Worm (Caenorhabditis elegans): Measurements from ENCODE around the gene C02F12.8.

DNA sequence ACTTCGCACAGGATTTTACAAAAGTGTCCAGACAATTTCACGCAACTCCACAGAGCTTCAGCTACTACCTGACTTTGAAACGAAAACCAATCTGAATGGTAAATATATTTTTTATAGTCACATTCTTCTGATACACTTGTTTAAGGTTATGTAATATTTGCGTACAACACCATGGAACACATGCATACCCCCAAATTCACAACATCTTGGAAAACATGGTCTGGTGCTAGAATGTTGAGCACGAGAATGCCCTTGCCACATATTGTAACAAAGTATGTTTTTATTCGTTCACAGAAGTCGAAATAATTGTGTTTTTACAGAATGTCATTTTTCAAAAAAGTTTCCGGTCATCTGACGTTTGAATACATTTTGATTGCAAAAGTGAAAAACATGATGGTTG, 22.8 kb upstream of the C02F12.8 start:
- TF ChIP-seq klf-2 (GFP tag; conservative IDR thresholded peaks at IDR 0.05), result no peak
- no peak for TF ChIP-seq cog-1 (tag; optimal IDR thresholded peaks at IDR 0.05)
